Fruit fly (Drosophila melanogaster) whole organism, embryonic: ENCODE data around the gene Invadolysin.
A peak's percentile ranks its signal among the peaks of the same experiment; 100 is the strongest.

ENCODE experiments used
- Abd-B ChIP-seq: fragments of 200-800 bp; sonication (Bioruptor generic); optimal IDR thresholded peaks from 2 replicates; lab custom pipeline; 2018; ENCODE audit warnings: missing biosample characterization, mild to moderate bottlenecking, missing genetic modification characterization, moderate library complexity
- Aef1 ChIP-seq: fragments of 200-800 bp; sonication (Bioruptor generic); IDR thresholded peaks from 3 replicates; pipeline ENCODE4 v1.3.6; 2022; ENCODE audit warnings: missing biosample characterization, missing genetic modification characterization
- Atf6 ChIP-seq: fragments of 200-800 bp; sonication (Bioruptor generic); IDR thresholded peaks from 2 replicates; pipeline ENCODE4 v1.3.6; 2022; ENCODE audit warnings: missing biosample characterization, missing genetic modification characterization
- CG12769 ChIP-seq: fragments of 200-800 bp; sonication (Bioruptor generic); optimal IDR thresholded peaks from 2 replicates; lab custom pipeline; 2019; ENCODE audit warnings: missing biosample characterization, mild to moderate bottlenecking, missing genetic modification characterization, moderate library complexity
- CG13296 ChIP-seq: fragments of 200-800 bp; sonication (Bioruptor generic); optimal IDR thresholded peaks from 3 replicates; lab custom pipeline; 2018; ENCODE audit warnings: missing biosample characterization, mild to moderate bottlenecking, missing genetic modification characterization
- CG13624 ChIP-seq: fragments of 200-800 bp; sonication (Bioruptor generic); optimal IDR thresholded peaks from 2 replicates; lab custom pipeline; 2016; ENCODE audit warnings: missing biosample characterization, missing genetic modification characterization
- CG14965 ChIP-seq: fragments of 200-800 bp; sonication (Bioruptor generic); optimal IDR thresholded peaks from 2 replicates; lab custom pipeline; 2016; ENCODE audit warnings: missing biosample characterization, missing genetic modification characterization, borderline replicate concordance
- CG17359 ChIP-seq: fragments of 200-800 bp; sonication (Bioruptor generic); optimal IDR thresholded peaks from 3 replicates; lab custom pipeline; 2018; ENCODE audit warnings: missing biosample characterization, mild to moderate bottlenecking, missing genetic modification characterization, moderate library complexity
- CG17568 ChIP-seq: fragments of 200-800 bp; sonication (Bioruptor generic); optimal IDR thresholded peaks from 2 replicates; lab custom pipeline; 2018; ENCODE audit warnings: missing biosample characterization, mild to moderate bottlenecking, missing genetic modification characterization, moderate library complexity
- CG31388 ChIP-seq: fragments of 200-800 bp; sonication (Bioruptor generic); optimal IDR thresholded peaks from 2 replicates; lab custom pipeline; 2016; ENCODE audit warnings: missing biosample characterization, missing genetic modification characterization
- CG31441 ChIP-seq: fragments of 200-800 bp; sonication (Bioruptor generic); IDR thresholded peaks from 2 replicates; pipeline ENCODE4 v1.3.6; 2022; ENCODE audit warnings: missing biosample characterization, missing genetic modification characterization
- CG33213 ChIP-seq: fragments of 200-800 bp; sonication (Bioruptor generic); optimal IDR thresholded peaks from 3 replicates; lab custom pipeline; 2016; ENCODE audit warnings: missing biosample characterization, missing genetic modification characterization
- CG3407 ChIP-seq: fragments of 200-800 bp; sonication (Bioruptor generic); optimal IDR thresholded peaks from 2 replicates; lab custom pipeline; 2018; ENCODE audit warnings: missing biosample characterization, mild to moderate bottlenecking, missing genetic modification characterization
- CG34422 ChIP-seq: fragments of 200-800 bp; sonication (Bioruptor generic); IDR thresholded peaks from 3 replicates; pipeline ENCODE4 v1.3.6; 2022; ENCODE audit warnings: missing biosample characterization, missing genetic modification characterization
- CG42726 ChIP-seq: fragments of 200-800 bp; sonication (Bioruptor generic); IDR thresholded peaks from 2 replicates; pipeline ENCODE4 v1.3.6; 2022; ENCODE audit warnings: missing biosample characterization, missing genetic modification characterization; ENCODE audit not compliant: partially characterized antibody
- CG4424 ChIP-seq: fragments of 200-800 bp; sonication (Bioruptor generic); optimal IDR thresholded peaks from 3 replicates; lab custom pipeline; 2016; ENCODE audit warnings: missing biosample characterization, missing genetic modification characterization
- CG4820 ChIP-seq: fragments of 200-800 bp; sonication (Bioruptor generic); optimal IDR thresholded peaks from 3 replicates; lab custom pipeline; 2016; ENCODE audit warnings: missing biosample characterization, missing genetic modification characterization
- CG7372 ChIP-seq: fragments of 200-800 bp; sonication (Bioruptor generic); IDR thresholded peaks from 2 replicates; pipeline ENCODE4 v1.3.6; 2022; ENCODE audit warnings: missing biosample characterization, missing genetic modification characterization
- CG7786 ChIP-seq: fragments of 200-800 bp; sonication (Bioruptor generic); optimal IDR thresholded peaks from 2 replicates; lab custom pipeline; 2016; ENCODE audit warnings: missing biosample characterization, missing genetic modification characterization
- CG8281 ChIP-seq: fragments of 200-800 bp; sonication (Bioruptor generic); optimal IDR thresholded peaks from 2 replicates; lab custom pipeline; 2018; ENCODE audit warnings: missing biosample characterization, mild to moderate bottlenecking, missing genetic modification characterization, moderate library complexity
- CG8290 ChIP-seq, 3 experiments: fragments of 200-800 bp; sonication (Bioruptor generic); optimal IDR thresholded peaks; 2 replicates each; lab custom pipeline; 2016 to 2019; ENCODE audit warnings: missing biosample characterization in 3 of 3, missing genetic modification characterization in 3 of 3, mild to moderate bottlenecking in 2 of 3, moderate library complexity in 1 of 3
- CG9876 ChIP-seq: fragments of 200-800 bp; sonication (Bioruptor generic); optimal IDR thresholded peaks from 2 replicates; lab custom pipeline; 2016; ENCODE audit warnings: missing biosample characterization, missing genetic modification characterization
- Camta ChIP-seq: fragments of 200-800 bp; sonication (Bioruptor generic); optimal IDR thresholded peaks from 2 replicates; lab custom pipeline; 2016; ENCODE audit warnings: missing biosample characterization, missing genetic modification characterization
- CoRest ChIP-seq: fragments of 200-800 bp; sonication (Bioruptor generic); optimal IDR thresholded peaks from 3 replicates; lab custom pipeline; 2018; ENCODE audit warnings: missing biosample characterization, mild to moderate bottlenecking, missing genetic modification characterization, moderate library complexity
- Drgx ChIP-seq: fragments of 200-800 bp; sonication (Bioruptor generic); IDR thresholded peaks from 2 replicates; pipeline ENCODE4 v1.3.6; 2022; ENCODE audit warnings: missing biosample characterization, missing genetic modification characterization
- HLHmδ ChIP-seq: fragments of 200-800 bp; sonication (Bioruptor generic); optimal IDR thresholded peaks from 2 replicates; lab custom pipeline; 2018; ENCODE audit warnings: missing biosample characterization, mild to moderate bottlenecking, missing genetic modification characterization, moderate library complexity
- Hmx ChIP-seq: fragments of 200-800 bp; sonication (Bioruptor generic); optimal IDR thresholded peaks from 2 replicates; lab custom pipeline; 2016; ENCODE audit warnings: missing biosample characterization, missing genetic modification characterization
- MESR4 ChIP-seq: fragments of 200-800 bp; sonication (Bioruptor generic); optimal IDR thresholded peaks from 2 replicates; lab custom pipeline; 2018; ENCODE audit warnings: missing biosample characterization, mild to moderate bottlenecking, missing genetic modification characterization, moderate library complexity
- Sox102F ChIP-seq: fragments of 200-800 bp; sonication (Bioruptor generic); optimal IDR thresholded peaks from 2 replicates; lab custom pipeline; 2018; ENCODE audit warnings: missing biosample characterization, mild to moderate bottlenecking, missing genetic modification characterization, moderate library complexity
- Ssrp ChIP-seq: fragments of 200-800 bp; sonication (Bioruptor generic); optimal IDR thresholded peaks from 2 replicates; lab custom pipeline; 2018; ENCODE audit warnings: missing biosample characterization, mild to moderate bottlenecking, missing genetic modification characterization, moderate library complexity
- Usf ChIP-seq: fragments of 200-800 bp; sonication (Bioruptor generic); optimal IDR thresholded peaks from 2 replicates; lab custom pipeline; 2017; ENCODE audit warnings: missing genotype, missing biosample characterization, missing genetic modification characterization
- al ChIP-seq: fragments of 200-800 bp; sonication (Bioruptor generic); IDR thresholded peaks from 2 replicates; pipeline ENCODE4 v1.3.6; 2022; ENCODE audit warnings: missing biosample characterization, missing genetic modification characterization
- amos ChIP-seq: fragments of 200-800 bp; sonication (Bioruptor generic); IDR thresholded peaks from 2 replicates; pipeline ENCODE4 v1.3.6; 2022; ENCODE audit warnings: missing biosample characterization, missing genetic modification characterization; ENCODE audit not compliant: partially characterized antibody
- corto ChIP-seq: fragments of 200-800 bp; sonication (Bioruptor generic); optimal IDR thresholded peaks from 2 replicates; lab custom pipeline; 2016; ENCODE audit warnings: missing biosample characterization, mild to moderate bottlenecking, missing genetic modification characterization, moderate library complexity
- croc ChIP-seq: fragments of 200-800 bp; sonication (Bioruptor generic); conservative IDR thresholded peaks from 3 replicates; pipeline ENCODE4 v1.3.6; 2022; ENCODE audit warnings: missing biosample characterization, missing genetic modification characterization
- dmrt11E ChIP-seq: fragments of 200-800 bp; sonication (Bioruptor generic); optimal IDR thresholded peaks from 3 replicates; lab custom pipeline; 2018; ENCODE audit warnings: missing biosample characterization, mild to moderate bottlenecking, missing genetic modification characterization, moderate library complexity
- gcm ChIP-seq: fragments of 200-800 bp; sonication (Bioruptor generic); optimal IDR thresholded peaks from 2 replicates; lab custom pipeline; 2019; ENCODE audit warnings: missing biosample characterization, mild to moderate bottlenecking, missing genetic modification characterization, moderate library complexity
- jigr1 ChIP-seq: fragments of 200-800 bp; sonication (Bioruptor generic); IDR thresholded peaks from 3 replicates; pipeline ENCODE4 v1.3.6; 2022; ENCODE audit warnings: missing biosample characterization, missing genetic modification characterization
- lilli ChIP-seq: fragments of 200-800 bp; sonication (Bioruptor generic); optimal IDR thresholded peaks from 3 replicates; lab custom pipeline; 2016; ENCODE audit warnings: missing biosample characterization, missing genetic modification characterization
- lov ChIP-seq, 2 experiments: fragments of 200-800 bp in 1 of 2; fragments of >200 bp in 1 of 2; sonication (Bioruptor generic) in 1 of 2; IDR thresholded peaks in 1 of 2; optimal IDR thresholded peaks in 1 of 2; 2 replicates in 1 of 2; 3 replicates in 1 of 2; pipeline versions ENCODE4 v1.3.6 to Lab custom; 2017 to 2022; ENCODE audit warnings: missing biosample characterization in 1 of 2, missing genetic modification characterization in 1 of 2
- nom ChIP-seq: fragments of 200-800 bp; sonication (Bioruptor generic); optimal IDR thresholded peaks from 2 replicates; lab custom pipeline; 2017; ENCODE audit warnings: missing biosample characterization, missing genetic modification characterization, mild to moderate bottlenecking, moderate library complexity, missing genetic modification reagents
- otp ChIP-seq: fragments of 200-800 bp; sonication (Bioruptor generic); IDR thresholded peaks from 3 replicates; pipeline ENCODE4, ENCODE4 v1.3.6; 2022; ENCODE audit warnings: missing biosample characterization, missing genetic modification characterization
- schlank ChIP-seq: fragments of 200-800 bp; sonication (Bioruptor generic); optimal IDR thresholded peaks from 2 replicates; lab custom pipeline; 2018; ENCODE audit warnings: missing biosample characterization, mild to moderate bottlenecking, missing genetic modification characterization
- sim ChIP-seq: fragments of 200-800 bp; sonication (Bioruptor generic); IDR thresholded peaks from 2 replicates; pipeline ENCODE4 v1.3.6; 2022; ENCODE audit warnings: missing biosample characterization, missing genetic modification characterization
- slou ChIP-seq: fragments of 200-800 bp; sonication (Bioruptor generic); optimal IDR thresholded peaks from 3 replicates; lab custom pipeline; 2016; ENCODE audit warnings: missing biosample characterization, missing genetic modification characterization
- stc ChIP-seq: fragments of 200-800 bp; sonication (Bioruptor generic); IDR thresholded peaks from 2 replicates; pipeline ENCODE4 v1.3.6; 2022; ENCODE audit warnings: missing biosample characterization, missing genetic modification characterization
- tup ChIP-seq: fragments of 200-800 bp; sonication (Bioruptor generic); optimal IDR thresholded peaks from 2 replicates; lab custom pipeline; 2016; ENCODE audit warnings: missing biosample characterization, mild to moderate bottlenecking, missing genetic modification characterization, moderate library complexity
- vfl ChIP-seq: fragments of 200-800 bp; sonication (Bioruptor generic); optimal IDR thresholded peaks from 2 replicates; lab custom pipeline; 2016; ENCODE audit warnings: missing biosample characterization, missing genetic modification characterization
- wek ChIP-seq: fragments of 200-800 bp; sonication (Bioruptor generic); optimal IDR thresholded peaks from 3 replicates; lab custom pipeline; 2018; ENCODE audit warnings: missing biosample characterization, mild to moderate bottlenecking, missing genetic modification characterization, moderate library complexity

Invadolysin gene

dm6 chr3R:10109212-10109880, 35.1 kb upstream of the Invadolysin start (continued):
- TF ChIP-seq CG13624 (GFP tag; lab: Kevin White, UChicago) = no peak
- no peak for TF ChIP-seq CG4424 (GFP tag; lab: Kevin White, UChicago)
- TF ChIP-seq CG17359 = no peak
- TF ChIP-seq amos (GFP tag; lab: Robert Waterston, UW) = peak; percentile 19; the same call in 1 of the 2 replicates
- no peak for TF ChIP-seq CG3407 (GFP tag; lab: Kevin White, UChicago)
- TF ChIP-seq dmrt11E (tag; lab: Kevin White, UChicago) = no peak
- no peak for TF ChIP-seq Sox102F (GFP tag; lab: Kevin White, UChicago)
- TF ChIP-seq CG9876 (GFP tag; lab: Kevin White, UChicago) = no peak
- no peak for TF ChIP-seq otp
- no peak for TF ChIP-seq CG7372 (GFP tag; lab: Robert Waterston, UW)
- TF ChIP-seq Usf = no peak
- TF ChIP-seq CG14965 (GFP tag; lab: Kevin White, UChicago) = no peak
- TF ChIP-seq Atf6 (GFP tag; lab: Robert Waterston, UW) = no peak
- TF ChIP-seq croc (GFP tag; lab: Robert Waterston, UW) = no peak
- TF ChIP-seq CG31388 = no peak
- TF ChIP-seq slou (GFP tag; lab: Kevin White, UChicago) = no peak
- peak; percentile 23; the same call in 1 of the 2 replicates for TF ChIP-seq CG31441 (GFP tag; lab: Robert Waterston, UW)
- TF ChIP-seq stc (GFP tag; lab: Robert Waterston, UW) = no peak
- TF ChIP-seq CG8281 (tag; lab: Kevin White, UChicago) = no peak
- TF ChIP-seq Hmx (GFP tag; lab: Kevin White, UChicago) = no peak
- peak; percentile 32 for TF ChIP-seq gcm (GFP tag; lab: Kevin White, UChicago)
- no peak for TF ChIP-seq tup (GFP tag; lab: Kevin White, UChicago)
- no peak for TF ChIP-seq MESR4
- no peak for TF ChIP-seq CG8290 (GFP tag; optimal IDR thresholded peaks at IDR 0.05; lab: Kevin White, UChicago)
- TF ChIP-seq CG8290 (tag; optimal IDR thresholded peaks at IDR 0.05; lab: Kevin White, UChicago) = peak in 1 of 2 experiments; percentile 1
- no peak for TF ChIP-seq lilli (GFP tag; lab: Kevin White, UChicago)
- no peak for TF ChIP-seq Camta (GFP tag; lab: Kevin White, UChicago)
- TF ChIP-seq CG13296 (GFP tag; lab: Kevin White, UChicago) = no peak
- TF ChIP-seq CG17568 (GFP tag; lab: Kevin White, UChicago) = no peak
- no peak for TF ChIP-seq wek (GFP tag; lab: Kevin White, UChicago)
- TF ChIP-seq Abd-B (GFP tag; lab: Kevin White, UChicago) = no peak
- no peak for TF ChIP-seq corto (GFP tag; lab: Kevin White, UChicago)
- no peak for TF ChIP-seq CG33213
- TF ChIP-seq lov (optimal IDR thresholded peaks at IDR 0.05; lab: Kevin White, UChicago) = no peak
- no peak for TF ChIP-seq lov (GFP tag; IDR thresholded peaks at IDR 0.05; lab: Robert Waterston, UW)
- peak; percentile 0 for TF ChIP-seq HLHmδ (GFP tag; lab: Kevin White, UChicago)
- no peak for TF ChIP-seq jigr1
- TF ChIP-seq Drgx = peak; percentile 52; the same call in 1 of the 2 replicates
- TF ChIP-seq CG12769 (tag; lab: Kevin White, UChicago) = no peak
- TF ChIP-seq sim = no peak
- TF ChIP-seq schlank = no peak
- TF ChIP-seq vfl = no peak
- peak; percentile 57 for TF ChIP-seq nom (GFP tag; lab: Kevin White, UChicago)
- TF ChIP-seq CG4820 (GFP tag; lab: Kevin White, UChicago) = no peak
- TF ChIP-seq CoRest (tag; lab: Kevin White, UChicago) = no peak
- TF ChIP-seq al = no peak
- TF ChIP-seq CG42726 (GFP tag; lab: Robert Waterston, UW) = no peak
- TF ChIP-seq CG34422 (GFP tag; lab: Robert Waterston, UW) = peak; percentile 27; the same call in 1 of the 3 replicates
- no peak for TF ChIP-seq CG7786 (GFP tag; lab: Kevin White, UChicago)
- TF ChIP-seq Aef1 = no peak
- TF ChIP-seq Ssrp (tag; lab: Kevin White, UChicago) = no peak
